Worm (Caenorhabditis elegans) whole organism, L1 larva: ENCODE data around the gene F41G3.18.

Experiments
- C16A3.4 ChIP-seq: fragments of 150-350 bp; optimal IDR thresholded peaks from 2 replicates; lab custom pipeline; 2014; ENCODE audit warnings: missing biosample characterization, missing genetic modification characterization
- C34B4.2 ChIP-seq: sonication (generic microtip); optimal IDR thresholded peaks from 2 replicates; lab custom pipeline; 2017; ENCODE audit warnings: mild to moderate bottlenecking, missing genetic modification characterization, missing compliant biosample characterization
- Y116A8C.19 ChIP-seq: sonication (generic microtip); optimal IDR thresholded peaks from 2 replicates; lab custom pipeline; 2016; ENCODE audit warnings: missing compliant biosample characterization, missing genetic modification characterization, borderline replicate concordance
- aha-1 ChIP-seq: fragments of 150-350 bp; optimal IDR thresholded peaks from 2 replicates; lab custom pipeline; 2014; ENCODE audit warnings: missing biosample characterization, missing genetic modification characterization
- aly-2 ChIP-seq: fragments of 150-350 bp; optimal IDR thresholded peaks from 2 replicates; lab custom pipeline; 2014; ENCODE audit warnings: missing biosample characterization, missing genetic modification characterization
- ceh-8 ChIP-seq: fragments of 200-800 bp; sonication (Bioruptor generic); optimal IDR thresholded peaks from 2 replicates; lab custom pipeline; 2018; ENCODE audit warnings: mild to moderate bottlenecking, missing genetic modification characterization, moderate library complexity, missing compliant biosample characterization
- ceh-88 ChIP-seq: fragments of 200-800 bp; sonication (Bioruptor generic); IDR thresholded peaks from 2 replicates; pipeline ENCODE4 v1.3.6; 2022; ENCODE audit warnings: missing genetic modification characterization, missing compliant biosample characterization
- ceh-90 ChIP-seq: sonication (generic microtip); optimal IDR thresholded peaks from 2 replicates; lab custom pipeline; 2016; ENCODE audit warnings: missing genetic modification characterization, missing compliant biosample characterization
- ces-1 ChIP-seq: fragments of 150-350 bp; optimal IDR thresholded peaks from 2 replicates; lab custom pipeline; 2014; ENCODE audit warnings: missing biosample characterization, missing genetic modification reagents, missing genetic modification characterization
- dpl-1 ChIP-seq, 3 experiments: fragments of 150-350 bp in 2 of 3; sonication (generic microtip) in 1 of 3; optimal IDR thresholded peaks; 2 replicates each; lab custom pipeline; 2014 to 2017; ENCODE audit warnings: missing biosample characterization in 3 of 3, missing genetic modification characterization in 3 of 3, missing genetic modification reagents in 3 of 3
- efl-1 ChIP-seq, 4 experiments: fragments of 150-350 bp; optimal IDR thresholded peaks in 3 of 4; peaks in 1 of 4; 1 replicate in 1 of 4; 2 replicates in 3 of 4; lab custom pipeline; 2014; ENCODE audit warnings: missing biosample characterization in 2 of 4, missing genetic modification characterization in 2 of 4, missing genetic modification reagents in 2 of 4
- egl-13 ChIP-seq: sonication (generic microtip); optimal IDR thresholded peaks from 2 replicates; lab custom pipeline; 2016; ENCODE audit warnings: missing genotype, missing genetic modification reagents, missing genetic modification characterization, missing compliant biosample characterization
- elt-2 ChIP-seq: sonication (generic microtip); optimal IDR thresholded peaks from 2 replicates; lab custom pipeline; 2016; ENCODE audit warnings: missing genetic modification characterization, mild to moderate bottlenecking, inconsistent platforms, missing compliant biosample characterization, missing genetic modification reagents
- fkh-4 ChIP-seq: sonication (generic microtip); optimal IDR thresholded peaks from 2 replicates; lab custom pipeline; 2016; ENCODE audit warnings: missing compliant biosample characterization, missing genetic modification characterization, borderline replicate concordance
- fkh-8 ChIP-seq: sonication (generic microtip); optimal IDR thresholded peaks from 2 replicates; lab custom pipeline; 2016; ENCODE audit warnings: mild to moderate bottlenecking, missing genetic modification characterization, missing compliant biosample characterization
- hlh-17 ChIP-seq: fragments of 200-800 bp; sonication (Bioruptor generic); optimal IDR thresholded peaks from 2 replicates; lab custom pipeline; 2018; ENCODE audit warnings: missing genetic modification characterization, mild to moderate bottlenecking, missing compliant biosample characterization, moderate library complexity, borderline replicate concordance
- hlh-4 ChIP-seq: sonication (generic microtip); optimal IDR thresholded peaks from 2 replicates; lab custom pipeline; 2016; ENCODE audit warnings: mild to moderate bottlenecking, missing genetic modification characterization, missing compliant biosample characterization
- hpl-2 ChIP-seq: fragments of 150-350 bp; optimal IDR thresholded peaks from 2 replicates; lab custom pipeline; 2014; ENCODE audit warnings: missing biosample characterization, missing genetic modification reagents, missing genetic modification characterization
- irx-1 ChIP-seq: sonication (generic microtip); optimal IDR thresholded peaks from 2 replicates; lab custom pipeline; 2016; ENCODE audit warnings: missing genetic modification characterization, missing compliant biosample characterization
- jun-1 ChIP-seq: fragments of 150-350 bp; optimal IDR thresholded peaks from 2 replicates; lab custom pipeline; 2014; ENCODE audit warnings: missing biosample characterization, missing genetic modification reagents, missing genetic modification characterization
- lin-13 ChIP-seq: fragments of 150-350 bp; optimal IDR thresholded peaks from 2 replicates; lab custom pipeline; 2014; ENCODE audit warnings: missing biosample characterization, missing genetic modification reagents, missing genetic modification characterization
- lin-15B ChIP-seq: fragments of 150-350 bp; sonication (generic microtip); optimal IDR thresholded peaks from 3 replicates; lab custom pipeline; 2014; ENCODE audit warnings: missing biosample characterization, missing genetic modification characterization
- lin-35 ChIP-seq, 2 experiments: fragments of 150-350 bp; optimal IDR thresholded peaks; 2 replicates each; lab custom pipeline; 2014; ENCODE audit warnings: missing biosample characterization in 2 of 2, missing genetic modification characterization in 2 of 2, missing genetic modification reagents in 2 of 2
- lin-39 ChIP-seq: fragments of 150-350 bp; optimal IDR thresholded peaks from 2 replicates; lab custom pipeline; 2014; ENCODE audit warnings: missing biosample characterization, missing genetic modification reagents, missing genetic modification characterization
- lsy-2 ChIP-seq, 2 experiments: fragments of 150-350 bp; optimal IDR thresholded peaks; 2 replicates each; lab custom pipeline; 2014; ENCODE audit warnings: missing biosample characterization in 2 of 2, missing genetic modification characterization in 2 of 2
- mef-2 ChIP-seq: fragments of 150-350 bp; optimal IDR thresholded peaks from 2 replicates; lab custom pipeline; 2014; ENCODE audit warnings: missing biosample characterization, missing genetic modification characterization
- mep-1 ChIP-seq: fragments of 150-350 bp; optimal IDR thresholded peaks from 2 replicates; lab custom pipeline; 2014; ENCODE audit warnings: missing biosample characterization, missing genetic modification characterization
- nhr-11 ChIP-seq: fragments of 150-350 bp; optimal IDR thresholded peaks from 2 replicates; lab custom pipeline; 2014; ENCODE audit warnings: missing biosample characterization, missing genetic modification characterization
- nhr-12 ChIP-seq: sonication (generic microtip); optimal IDR thresholded peaks from 2 replicates; lab custom pipeline; 2017; ENCODE audit warnings: missing biosample characterization, missing genetic modification characterization
- nhr-19 ChIP-seq: fragments of 200-800 bp; sonication (Bioruptor generic); conservative IDR thresholded peaks from 2 replicates; pipeline ENCODE4 v1.3.6; 2022; ENCODE audit warnings: missing genetic modification characterization, missing compliant biosample characterization
- nhr-20 ChIP-seq: sonication (generic microtip); optimal IDR thresholded peaks from 2 replicates; lab custom pipeline; 2016; ENCODE audit warnings: mild to moderate bottlenecking, missing genetic modification characterization, missing compliant biosample characterization
- nhr-71 ChIP-seq: sonication (generic microtip); optimal IDR thresholded peaks from 2 replicates; lab custom pipeline; 2016; ENCODE audit warnings: mild to moderate bottlenecking, missing genetic modification characterization, moderate library complexity, missing compliant biosample characterization
- nhr-76 ChIP-seq: sonication (generic microtip); optimal IDR thresholded peaks from 2 replicates; lab custom pipeline; 2017; ENCODE audit warnings: missing biosample characterization, missing genetic modification characterization
- nhr-85 ChIP-seq: sonication (generic microtip); peaks from one replicate; lab custom pipeline; 2016; ENCODE audit warnings: missing genetic modification characterization, inconsistent platforms, missing compliant biosample characterization
- pag-3 ChIP-seq: sonication (generic microtip); optimal IDR thresholded peaks from 2 replicates; lab custom pipeline; 2017; ENCODE audit warnings: missing genetic modification characterization, mild to moderate bottlenecking, missing compliant biosample characterization, antibody characterized with exemption, borderline replicate concordance; ENCODE audit not compliant: insufficient read depth
- pqm-1 ChIP-seq: sonication (generic microtip); optimal IDR thresholded peaks from 3 replicates; lab custom pipeline; 2017; ENCODE audit warnings: missing biosample characterization, missing genetic modification characterization
- skn-1 ChIP-seq: fragments of 150-350 bp; optimal IDR thresholded peaks from 2 replicates; lab custom pipeline; 2014; ENCODE audit warnings: missing biosample characterization, missing genetic modification characterization
- sptf-1 ChIP-seq: fragments of 150-350 bp; optimal IDR thresholded peaks from 2 replicates; lab custom pipeline; 2014; ENCODE audit warnings: missing biosample characterization, missing genetic modification characterization
- swsn-7 ChIP-seq: sonication (generic microtip); optimal IDR thresholded peaks from 2 replicates; lab custom pipeline; 2016; ENCODE audit warnings: missing genetic modification characterization, missing compliant biosample characterization
- tlp-1 ChIP-seq: fragments of 150-350 bp; optimal IDR thresholded peaks from 2 replicates; lab custom pipeline; 2014; ENCODE audit warnings: missing biosample characterization, missing genetic modification characterization
- unc-130 ChIP-seq: fragments of 150-350 bp; optimal IDR thresholded peaks from 2 replicates; lab custom pipeline; 2017; ENCODE audit warnings: missing biosample characterization, missing genetic modification characterization, inconsistent platforms
- unc-30 ChIP-seq: sonication (generic microtip); optimal IDR thresholded peaks from 2 replicates; lab custom pipeline; 2017; ENCODE audit warnings: missing biosample characterization, missing genetic modification characterization
- vab-15 ChIP-seq: sonication (generic microtip); optimal IDR thresholded peaks from 2 replicates; lab custom pipeline; 2017; ENCODE audit warnings: missing genotype, mild to moderate bottlenecking, missing genetic modification characterization, missing compliant biosample characterization

The F41G3.18 gene

ce11 chrII:6776418-6777034 lies 8.4 kb downstream of the F41G3.18 start, which contains the start of gene ssup-72 (continued):
- TF ChIP-seq egl-13 (tag; lab: Kevin White, UChicago): peak; percentile 86
- TF ChIP-seq nhr-12: no peak
- no peak for TF ChIP-seq hpl-2 (GFP tag; lab: Kevin White, UChicago)
- TF ChIP-seq dpl-1 (GFP tag; optimal IDR thresholded peaks at IDR 0.05; lab: Kevin White, UChicago): peak; percentile 80 to 90 (median 85)
- no peak for TF ChIP-seq C34B4.2 (tag; lab: Kevin White, UChicago)
- peak; percentile 67 for TF ChIP-seq Y116A8C.19 (tag; lab: Kevin White, UChicago)
- TF ChIP-seq nhr-20 (tag; lab: Kevin White, UChicago): peak; percentile 83

ce11 chrII:6779104-6779503 lies 11.0 kb downstream of the F41G3.18 start, which contains the start of gene T13C2.7:
Gene T13C2.7, plus strand, starts transcription at chrII:6779404.
- TF ChIP-seq C16A3.4 (tag; lab: Kevin White, UChicago) (no peak), hlh-4 (tag; lab: Kevin White, UChicago) (no peak), nhr-12 (no peak), lin-13 (GFP tag; lab: Kevin White, UChicago) (no peak), nhr-19 (GFP tag; lab: Robert Waterston, UW) (no peak), nhr-20 (tag; lab: Kevin White, UChicago) (no peak), mef-2 (tag; lab: Kevin White, UChicago) (no peak), ces-1 (GFP tag; lab: Kevin White, UChicago) (no peak), lin-35 (GFP tag; optimal IDR thresholded peaks at IDR 0.05; lab: Kevin White, UChicago) (no peak), efl-1 (optimal IDR thresholded peaks at IDR 0.05; lab: Kevin White, UChicago) (no peak), efl-1 (GFP tag; optimal IDR thresholded peaks at IDR 0.05 in 1 of 2; lab: Kevin White, UChicago) (peak in 1 of 2 experiments; percentile 24), egl-13 (tag; lab: Kevin White, UChicago) (no peak), nhr-71 (tag; lab: Kevin White, UChicago) (peak; percentile 14), fkh-8 (peak; percentile 76), lin-15B (tag; lab: Kevin White, UChicago) (no peak), lin-39 (tag; lab: Kevin White, UChicago) (no peak), skn-1 (tag; lab: Kevin White, UChicago) (no peak), mep-1 (tag; lab: Kevin White, UChicago) (no peak), nhr-11 (no peak), aly-2 (no peak), tlp-1 (tag; lab: Kevin White, UChicago) (no peak)

- no peak for TF ChIP-seq irx-1 (tag; lab: Kevin White, UChicago)
- no peak for TF ChIP-seq sptf-1 (tag; lab: Kevin White, UChicago)
- TF ChIP-seq nhr-85 (tag; lab: Kevin White, UChicago): no peak
- TF ChIP-seq pqm-1 (tag; lab: Kevin White, UChicago): peak; percentile 64
- TF ChIP-seq jun-1: no peak
- TF ChIP-seq elt-2: peak; percentile 81
- no peak for TF ChIP-seq nhr-12
- TF ChIP-seq ceh-8 (GFP tag; lab: Kevin White, UChicago): no peak
- TF ChIP-seq swsn-7 (tag; lab: Kevin White, UChicago): no peak
- TF ChIP-seq fkh-8: no peak
Observed at ce11 chrII:6781231-6781630, 13.1 kb downstream of the F41G3.18 start.

ce11 chrII:6781983-6782382 lies 13.9 kb downstream of the F41G3.18 start:
- TF ChIP-seq Y116A8C.19 (tag; lab: Kevin White, UChicago) (no peak), jun-1 (no peak), pag-3 (tag; lab: Kevin White, UChicago) (no peak), unc-130 (tag; lab: Kevin White, UChicago) (no peak), hlh-17 (GFP tag; lab: Kevin White, UChicago) (no peak), ceh-88 (no peak), unc-30 (tag; lab: Kevin White, UChicago) (no peak), aha-1 (tag; lab: Kevin White, UChicago) (no peak), lsy-2 (tag; optimal IDR thresholded peaks at IDR 0.05; lab: Kevin White, UChicago) (no peak), nhr-12 (no peak), efl-1 (optimal IDR thresholded peaks at IDR 0.05; lab: Kevin White, UChicago) (no peak), efl-1 (GFP tag; optimal IDR thresholded peaks at IDR 0.05 in 1 of 2; lab: Kevin White, UChicago) (no peak), ceh-90 (tag; lab: Kevin White, UChicago) (no peak), fkh-4 (no peak), vab-15 (tag; lab: Kevin White, UChicago) (no peak), nhr-19 (GFP tag; lab: Robert Waterston, UW) (no peak), nhr-76 (tag; lab: Kevin White, UChicago) (no peak), lin-13 (GFP tag; lab: Kevin White, UChicago) (no peak), nhr-20 (tag; lab: Kevin White, UChicago) (no peak)
- TF ChIP-seq, all 84 proteins: peak for 0
